Fruit fly (Drosophila melanogaster) whole organism, adult: ENCODE data around the gene CG10616.

Source experiments
- CG11617 ChIP-seq: fragments of 200-800 bp; sonication (Bioruptor generic); optimal IDR thresholded peaks from 2 replicates; lab custom pipeline; 2017; ENCODE audit warnings: mild to moderate bottlenecking, missing biosample characterization, missing genetic modification reagents, missing genetic modification characterization
- CG12768 ChIP-seq: fragments of 200-800 bp; sonication (Bioruptor generic); optimal IDR thresholded peaks from 2 replicates; lab custom pipeline; 2017; ENCODE audit warnings: missing biosample characterization, missing genetic modification characterization, mild to moderate bottlenecking, moderate library complexity, missing genetic modification reagents
- CG14711 ChIP-seq: fragments of 200-800 bp; sonication (Bioruptor generic); optimal IDR thresholded peaks from 2 replicates; lab custom pipeline; 2018; ENCODE audit warnings: missing biosample characterization, mild to moderate bottlenecking, missing genetic modification characterization, moderate library complexity
- CG1620 ChIP-seq: fragments of 200-800 bp; sonication (Bioruptor generic); optimal IDR thresholded peaks from 2 replicates; lab custom pipeline; 2016; ENCODE audit warnings: missing biosample characterization, missing genetic modification characterization
- CG33017 ChIP-seq: fragments of 200-800 bp; sonication (Bioruptor generic); optimal IDR thresholded peaks from 2 replicates; lab custom pipeline; 2018; ENCODE audit warnings: missing biosample characterization, mild to moderate bottlenecking, missing genetic modification characterization, moderate library complexity
- CG5204 ChIP-seq: fragments of 200-800 bp; sonication (Bioruptor generic); optimal IDR thresholded peaks from 2 replicates; lab custom pipeline; 2016; ENCODE audit warnings: missing biosample characterization, missing genetic modification characterization
- CG7045 ChIP-seq: fragments of 200-800 bp; sonication (Bioruptor generic); optimal IDR thresholded peaks from 2 replicates; lab custom pipeline; 2017; ENCODE audit warnings: missing biosample characterization, mild to moderate bottlenecking, missing genetic modification characterization
- CG7101 ChIP-seq: fragments of 200-800 bp; sonication (Bioruptor generic); optimal IDR thresholded peaks from 2 replicates; lab custom pipeline; 2018; ENCODE audit warnings: missing biosample characterization, mild to moderate bottlenecking, missing genetic modification characterization, moderate library complexity
- Clk ChIP-seq: fragments of 200-800 bp; sonication (Bioruptor generic); optimal IDR thresholded peaks from 2 replicates; lab custom pipeline; 2017; ENCODE audit warnings: missing biosample characterization, missing genetic modification characterization
- Crg-1 ChIP-seq: fragments of 200-800 bp; sonication (Bioruptor generic); optimal IDR thresholded peaks from 2 replicates; lab custom pipeline; 2016; ENCODE audit warnings: missing biosample characterization, missing genetic modification characterization
- Hr96 ChIP-seq: fragments of 200-800 bp; sonication (Bioruptor generic); optimal IDR thresholded peaks from 2 replicates; lab custom pipeline; 2016; ENCODE audit warnings: missing biosample characterization, missing genetic modification characterization
- Mnt ChIP-seq: fragments of 200-800 bp; sonication (Bioruptor generic); optimal IDR thresholded peaks from 2 replicates; lab custom pipeline; 2016; ENCODE audit warnings: missing biosample characterization, mild to moderate bottlenecking, missing genetic modification characterization
- bab1 ChIP-seq: fragments of 200-800 bp; sonication (Bioruptor generic); optimal IDR thresholded peaks from 3 replicates; lab custom pipeline; 2019; ENCODE audit warnings: missing biosample characterization, mild to moderate bottlenecking, missing genetic modification characterization, moderate library complexity
- cic ChIP-seq: fragments of 200-800 bp; sonication (Bioruptor generic); optimal IDR thresholded peaks from 2 replicates; lab custom pipeline; 2017; ENCODE audit warnings: missing biosample characterization, mild to moderate bottlenecking, missing genetic modification characterization, moderate library complexity
- cnc ChIP-seq, 2 experiments: fragments of >200 bp; optimal IDR thresholded peaks; 2 replicates each; lab custom pipeline; 2017
- kay ChIP-seq: fragments of 200-800 bp; sonication (Bioruptor generic); peaks from one replicate; lab custom pipeline; 2016; ENCODE audit warnings: missing biosample characterization, missing genetic modification characterization, borderline replicate concordance
- ovo ChIP-seq: fragments of 200-800 bp; sonication (Bioruptor generic); optimal IDR thresholded peaks from 2 replicates; lab custom pipeline; 2016; ENCODE audit warnings: missing biosample characterization, missing genetic modification characterization
- pad ChIP-seq: fragments of 200-800 bp; sonication (Bioruptor generic); optimal IDR thresholded peaks from 3 replicates; lab custom pipeline; 2017; ENCODE audit warnings: missing biosample characterization, missing genetic modification characterization, mild to moderate bottlenecking, moderate library complexity, missing genetic modification reagents
- tj ChIP-seq: fragments of 200-800 bp; sonication (Bioruptor generic); optimal IDR thresholded peaks from 3 replicates; lab custom pipeline; 2017; ENCODE audit warnings: missing biosample characterization, mild to moderate bottlenecking, missing genetic modification characterization, moderate library complexity
- toe ChIP-seq: fragments of 200-800 bp; sonication (Bioruptor generic); optimal IDR thresholded peaks from 2 replicates; lab custom pipeline; 2016; ENCODE audit warnings: missing biosample characterization, missing genetic modification characterization

The CG10616 gene

dm6 chr3L:12503865-12504650, 32.5 kb downstream of the CG10616 start, which contains the start of the genes CG10646 and vih:
Gene CG10646 (minus strand): TSS chr3L:12503894.
Gene vih (plus strand): TSS chr3L:12504292.
- TF ChIP-seq bab1 (GFP tag; lab: Kevin White, UChicago) (peak; percentile 19), tj (GFP tag; lab: Kevin White, UChicago) (peak; percentile 13), kay (GFP tag; lab: Kevin White, UChicago) (no peak), CG33017 (tag; lab: Kevin White, UChicago) (peak; percentile 21), CG7101 (peak; percentile 67), Crg-1 (GFP tag; lab: Kevin White, UChicago) (peak; percentile 12), CG14711 (tag; lab: Kevin White, UChicago) (peak; percentile 74), CG1620 (GFP tag; lab: Kevin White, UChicago) (peak; percentile 8), pad (GFP tag; lab: Kevin White, UChicago) (peak; percentile 61), ovo (GFP tag; lab: Kevin White, UChicago) (peak; percentile 77), CG7045 (GFP tag; lab: Kevin White, UChicago) (peak; percentile 10), CG5204 (GFP tag; lab: Kevin White, UChicago) (no peak), CG12768 (peak; percentile 29), cic (GFP tag; lab: Kevin White, UChicago) (no peak), Mnt (peak; percentile 42), CG11617 (peak; percentile 58), Hr96 (GFP tag; lab: Kevin White, UChicago) (no peak), Clk (GFP tag; lab: Kevin White, UChicago) (no peak)

dm6 chr3L:12505990-12506389, 34.5 kb downstream of the CG10616 start:
- TF ChIP-seq CG11617, result no peak
- no peak for TF ChIP-seq cnc (optimal IDR thresholded peaks at IDR 0.05; lab: Kevin White, UChicago)
- TF ChIP-seq CG5204 (GFP tag; lab: Kevin White, UChicago), result no peak
- no peak for TF ChIP-seq CG1620 (GFP tag; lab: Kevin White, UChicago)
- no peak for TF ChIP-seq cic (GFP tag; lab: Kevin White, UChicago)
- no peak for TF ChIP-seq tj (GFP tag; lab: Kevin White, UChicago)
- TF ChIP-seq Mnt, result no peak
- TF ChIP-seq Crg-1 (GFP tag; lab: Kevin White, UChicago), result no peak
- TF ChIP-seq Clk (GFP tag; lab: Kevin White, UChicago), result no peak
- no peak for TF ChIP-seq CG33017 (tag; lab: Kevin White, UChicago)
- TF ChIP-seq ovo (GFP tag; lab: Kevin White, UChicago), result no peak
- TF ChIP-seq CG7101, result no peak
- TF ChIP-seq pad (GFP tag; lab: Kevin White, UChicago), result no peak
- TF ChIP-seq Hr96 (GFP tag; lab: Kevin White, UChicago), result no peak
- TF ChIP-seq CG7045 (GFP tag; lab: Kevin White, UChicago), result no peak
- no peak for TF ChIP-seq bab1 (GFP tag; lab: Kevin White, UChicago)
- TF ChIP-seq kay (GFP tag; lab: Kevin White, UChicago), result no peak

DNA sequence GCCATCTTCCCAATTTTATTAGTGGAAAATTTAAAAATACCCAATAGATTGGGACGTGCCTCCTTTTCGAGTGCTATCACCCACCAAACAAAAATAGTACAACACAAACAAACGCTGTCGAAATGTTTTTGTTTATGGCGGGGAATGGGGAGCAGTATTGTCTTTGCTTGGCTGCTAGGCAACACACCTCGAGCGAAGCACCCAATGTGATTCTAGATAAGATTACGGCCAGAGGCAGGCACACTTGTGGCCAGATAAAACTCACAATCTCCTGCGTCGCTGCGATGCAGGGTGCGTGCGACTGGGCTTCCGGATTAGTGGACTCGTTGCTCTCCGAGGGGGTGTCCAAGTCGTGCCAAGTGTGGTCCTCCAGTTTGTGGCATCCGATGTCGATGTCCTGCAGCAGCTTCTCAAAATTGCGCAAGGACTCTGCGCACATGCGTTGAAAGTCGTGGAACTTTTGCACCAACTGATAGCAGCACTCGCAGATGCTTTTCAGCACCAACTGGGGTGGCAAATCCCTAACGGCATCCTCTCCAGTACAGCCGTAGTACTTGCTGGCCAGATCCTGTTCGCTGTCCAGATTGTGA, 35.5 kb downstream of the CG10616 start:
- TF ChIP-seq CG11617, result no peak
- no peak for TF ChIP-seq CG7101
- TF ChIP-seq Mnt, result peak; percentile 6

DNA sequence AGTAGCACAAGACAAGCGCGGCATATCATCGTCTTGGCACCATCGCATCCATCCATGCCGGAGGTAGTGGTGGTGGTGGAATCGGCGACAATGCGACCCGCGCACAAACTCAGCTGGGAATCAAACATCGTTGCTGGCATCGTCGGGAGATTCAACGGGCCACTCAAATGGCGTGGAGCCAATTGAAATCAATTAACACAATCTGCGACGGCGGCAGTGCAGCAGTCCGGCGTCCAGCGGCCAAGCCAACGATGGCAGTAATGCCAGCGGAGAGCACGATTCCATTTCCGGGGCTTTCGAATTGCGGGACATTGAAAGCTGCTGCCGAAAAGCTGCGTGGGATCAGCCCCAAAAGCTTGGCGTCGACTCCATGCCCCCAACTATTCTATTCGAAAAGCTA, 36.0 kb downstream of the CG10616 start, which contains the start of gene CG10654:
CG10654 (minus strand) TSS at position 270 of the 400 bp plus-strand sequence.
- TF ChIP-seq CG12768, result peak; percentile 54
- TF ChIP-seq kay (GFP tag; lab: Kevin White, UChicago), result no peak

DNA sequence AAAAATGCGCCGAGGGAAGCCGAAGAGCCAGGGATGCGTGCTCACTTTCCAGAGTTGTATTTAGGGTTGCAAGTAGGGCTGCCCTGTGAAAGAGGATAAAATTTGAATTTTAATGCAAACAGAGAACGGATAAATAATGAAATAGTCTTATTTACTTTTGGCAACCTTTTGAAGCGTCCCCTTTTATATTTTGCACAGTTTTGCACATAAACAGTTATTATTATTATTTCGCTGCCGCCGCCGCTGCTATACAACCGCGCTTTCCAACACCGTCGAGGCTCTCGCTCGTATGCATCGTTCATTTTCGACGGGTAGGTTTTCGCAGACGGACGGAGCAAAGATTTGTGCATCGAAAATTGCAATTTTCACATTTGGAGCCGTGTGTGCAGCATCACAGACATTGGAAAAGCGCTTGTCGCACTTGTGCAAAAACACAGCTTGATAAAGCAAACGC, 43.3 kb downstream of the CG10616 start, which contains the start of the genes sti and tral:
sti (minus strand) TSS at position 54 of the 454 bp plus-strand sequence.
tral (plus strand) TSS at position 298 of the 454 bp plus-strand sequence.
- TF ChIP-seq tj (GFP tag; lab: Kevin White, UChicago) (peak; percentile 77), bab1 (GFP tag; lab: Kevin White, UChicago) (peak; percentile 91), ovo (GFP tag; lab: Kevin White, UChicago) (peak; percentile 94), CG33017 (tag; lab: Kevin White, UChicago) (peak; percentile 78), Mnt (peak; percentile 91), cic (GFP tag; lab: Kevin White, UChicago) (peak; percentile 78), cnc (optimal IDR thresholded peaks at IDR 0.05; lab: Kevin White, UChicago) (no peak), toe (GFP tag; lab: Kevin White, UChicago) (peak; percentile 98), CG12768 (peak; percentile 94), CG5204 (GFP tag; lab: Kevin White, UChicago) (peak; percentile 97), CG7101 (peak; percentile 90), CG1620 (GFP tag; lab: Kevin White, UChicago) (peak; percentile 97), Hr96 (GFP tag; lab: Kevin White, UChicago) (peak; percentile 97), Crg-1 (GFP tag; lab: Kevin White, UChicago) (peak; percentile 93), Clk (GFP tag; lab: Kevin White, UChicago) (peak; percentile 93), kay (GFP tag; lab: Kevin White, UChicago) (no peak), CG11617 (peak; percentile 90), pad (GFP tag; lab: Kevin White, UChicago) (peak; percentile 86), CG14711 (tag; lab: Kevin White, UChicago) (peak; percentile 100), CG7045 (GFP tag; lab: Kevin White, UChicago) (peak; percentile 89)
